Worm (Caenorhabditis elegans) whole organism, L2 larva: Measurements from ENCODE around the gene C18D11.1.
A peak's percentile ranks its signal among the peaks of the same experiment; 100 is the strongest.

ENCODE experiments used
- F13H6.1 ChIP-seq: sonication (generic microtip); optimal IDR thresholded peaks from 2 replicates; lab custom pipeline; 2016; ENCODE audit warnings: missing genetic modification characterization, missing compliant biosample characterization
- ZK546.5 ChIP-seq: sonication (generic microtip); optimal IDR thresholded peaks from 2 replicates; lab custom pipeline; 2017; ENCODE audit warnings: missing biosample characterization, missing genetic modification characterization
- lin-11 ChIP-seq: fragments of 150-350 bp; sonication (generic microtip); optimal IDR thresholded peaks from 2 replicates; lab custom pipeline; 2014; ENCODE audit warnings: missing biosample characterization, missing genetic modification characterization, inconsistent platforms, mixed read lengths
- lin-13 ChIP-seq: fragments of 150-350 bp; optimal IDR thresholded peaks from 2 replicates; lab custom pipeline; 2014; ENCODE audit warnings: missing biosample characterization, missing genetic modification reagents, missing genetic modification characterization
- lin-39 ChIP-seq: fragments of 150-350 bp; optimal IDR thresholded peaks from 2 replicates; lab custom pipeline; 2014; ENCODE audit warnings: missing biosample characterization, missing genetic modification reagents, missing genetic modification characterization
- mab-5 ChIP-seq: fragments of 150-350 bp; optimal IDR thresholded peaks from 2 replicates; lab custom pipeline; 2014; ENCODE audit warnings: missing biosample characterization, missing genetic modification characterization
- mbf-1 ChIP-seq: sonication (generic microtip); optimal IDR thresholded peaks from 2 replicates; lab custom pipeline; 2017; ENCODE audit warnings: missing biosample characterization, missing genetic modification characterization
- nhr-10 ChIP-seq: sonication (generic microtip); optimal IDR thresholded peaks from 2 replicates; lab custom pipeline; 2017; ENCODE audit warnings: missing biosample characterization, missing genetic modification characterization
- nhr-12 ChIP-seq: fragments of 150-350 bp; optimal IDR thresholded peaks from 2 replicates; lab custom pipeline; 2014; ENCODE audit warnings: missing biosample characterization, missing genetic modification characterization
- nhr-77 ChIP-seq: fragments of 150-350 bp; optimal IDR thresholded peaks from 2 replicates; lab custom pipeline; 2014; ENCODE audit warnings: missing biosample characterization, missing genetic modification characterization
- peb-1 ChIP-seq: fragments of 150-350 bp; optimal IDR thresholded peaks from 2 replicates; lab custom pipeline; 2014; ENCODE audit warnings: missing biosample characterization, missing genetic modification characterization
- unc-39 ChIP-seq: fragments of 150-350 bp; optimal IDR thresholded peaks from 2 replicates; lab custom pipeline; 2014; ENCODE audit warnings: missing biosample characterization, missing genetic modification characterization
- ztf-4 ChIP-seq: fragments of 150-350 bp; optimal IDR thresholded peaks from 2 replicates; lab custom pipeline; 2014; ENCODE audit warnings: missing biosample characterization, missing genetic modification characterization

ce11 chrIII:11823260-11823659 is 6.9 kb downstream of the C18D11.1 start, which contains the start of gene C18D11.3:
- TF ChIP-seq nhr-12 (tag; lab: Kevin White, UChicago) (no peak), ztf-4 (tag; lab: Kevin White, UChicago) (peak; percentile 49), F13H6.1 (peak; percentile 81), lin-11 (tag; lab: Kevin White, UChicago) (peak; percentile 90), peb-1 (no peak), unc-39 (tag; lab: Kevin White, UChicago) (no peak), ZK546.5 (tag; lab: Kevin White, UChicago) (no peak), lin-39 (tag; lab: Kevin White, UChicago) (no peak), nhr-77 (tag; lab: Kevin White, UChicago) (no peak), mab-5 (no peak), nhr-10 (tag; lab: Kevin White, UChicago) (peak; percentile 24), mbf-1 (tag; lab: Kevin White, UChicago) (no peak), lin-13 (GFP tag; lab: Kevin White, UChicago) (peak; percentile 84)
